Fruit fly (Drosophila melanogaster): ENCODE data around the gene D19B.

Gene D19B

dm6 chr3L:6188995-6189927, 4.5 kb upstream of the D19B start, which contains the start of the genes D19A and CG7386:
Gene D19A, minus strand, starts transcription at chr3L:6189123.
Gene CG7386, plus strand, starts transcription at chr3L:6189745.
- TF ChIP-seq pad (GFP tag; optimal IDR thresholded peaks at IDR 0.05) (no peak), ovo (GFP tag; optimal IDR thresholded peaks at IDR 0.05) (no peak), kay (GFP tag; ENCODE audit: borderline replicate concordance) (no peak), CG33017 (tag; optimal IDR thresholded peaks at IDR 0.05) (peak; percentile 70), Hr96 (GFP tag; optimal IDR thresholded peaks at IDR 0.05) (peak; percentile 31), CG1620 (GFP tag; optimal IDR thresholded peaks at IDR 0.05) (peak; percentile 60), CG7101 (tag; optimal IDR thresholded peaks at IDR 0.05) (peak; percentile 72), bab1 (GFP tag; optimal IDR thresholded peaks at IDR 0.05) (peak; percentile 79), CG14711 (tag; optimal IDR thresholded peaks at IDR 0.05) (peak; percentile 27), CG12768 (GFP tag; optimal IDR thresholded peaks at IDR 0.05) (peak; percentile 1), CG7045 (GFP tag; optimal IDR thresholded peaks at IDR 0.05) (peak; percentile 27), CG11617 (GFP tag; optimal IDR thresholded peaks at IDR 0.05) (peak; percentile 61), tj (GFP tag; optimal IDR thresholded peaks at IDR 0.05) (peak; percentile 24), toe (GFP tag; optimal IDR thresholded peaks at IDR 0.05) (peak; percentile 53), Mnt (GFP tag; optimal IDR thresholded peaks at IDR 0.05) (peak; percentile 49), CG5204 (GFP tag; optimal IDR thresholded peaks at IDR 0.05) (peak; percentile 33), Crg-1 (GFP tag; optimal IDR thresholded peaks at IDR 0.05) (no peak)

- TF ChIP-seq cic (GFP tag; optimal IDR thresholded peaks at IDR 0.05) (peak; percentile 23), ovo (GFP tag; optimal IDR thresholded peaks at IDR 0.05) (peak; percentile 52), Hr96 (GFP tag; optimal IDR thresholded peaks at IDR 0.05) (peak; percentile 68), CG1620 (GFP tag; optimal IDR thresholded peaks at IDR 0.05) (peak; percentile 82), CG5204 (GFP tag; optimal IDR thresholded peaks at IDR 0.05) (no peak), Clk (GFP tag; optimal IDR thresholded peaks at IDR 0.05) (peak; percentile 52), bab1 (GFP tag; optimal IDR thresholded peaks at IDR 0.05) (peak; percentile 61), toe (GFP tag; optimal IDR thresholded peaks at IDR 0.05) (peak; percentile 79), CG7045 (GFP tag; optimal IDR thresholded peaks at IDR 0.05) (peak; percentile 67), CG7101 (tag; optimal IDR thresholded peaks at IDR 0.05) (peak; percentile 77), Mnt (GFP tag; optimal IDR thresholded peaks at IDR 0.05) (peak; percentile 41), tj (GFP tag; optimal IDR thresholded peaks at IDR 0.05) (peak; percentile 42), CG11617 (GFP tag; optimal IDR thresholded peaks at IDR 0.05) (peak; percentile 75), pad (GFP tag; optimal IDR thresholded peaks at IDR 0.05) (peak; percentile 70), CG12768 (GFP tag; optimal IDR thresholded peaks at IDR 0.05) (peak; percentile 73), CG14711 (tag; optimal IDR thresholded peaks at IDR 0.05) (peak; percentile 76), Crg-1 (GFP tag; optimal IDR thresholded peaks at IDR 0.05) (peak; percentile 74), kay (GFP tag; ENCODE audit: borderline replicate concordance) (no peak), cnc (optimal IDR thresholded peaks at IDR 0.05) (no peak), CG33017 (tag; optimal IDR thresholded peaks at IDR 0.05) (peak; percentile 45)
These were observed 2.9 kb downstream of the D19B start, which contains the start of gene CG10274 for dm6 chr3L:6181776-6182175. Gene CG10274, minus strand, starts transcription at chr3L:6181829.

dm6 chr3L:6173826-6174255, 10.9 kb downstream of the D19B start, which contains the start of the genes fmt and CG7376:
Gene fmt, minus strand, starts transcription at chr3L:6173880.
Gene CG7376, plus strand, starts transcription at chr3L:6174248.
- TF ChIP-seq CG33017 (tag; optimal IDR thresholded peaks at IDR 0.05), result no peak
- TF ChIP-seq ovo (GFP tag; optimal IDR thresholded peaks at IDR 0.05), result no peak
- TF ChIP-seq CG14711 (tag; optimal IDR thresholded peaks at IDR 0.05), result peak; percentile 48
- no peak for TF ChIP-seq Hr96 (GFP tag; optimal IDR thresholded peaks at IDR 0.05)
- no peak for TF ChIP-seq CG5204 (GFP tag; optimal IDR thresholded peaks at IDR 0.05)
- peak; percentile 37 for TF ChIP-seq CG7045 (GFP tag; optimal IDR thresholded peaks at IDR 0.05)
- peak; percentile 24 for TF ChIP-seq toe (GFP tag; optimal IDR thresholded peaks at IDR 0.05)
- TF ChIP-seq CG11617 (GFP tag; optimal IDR thresholded peaks at IDR 0.05), result peak; percentile 27
- TF ChIP-seq cnc (optimal IDR thresholded peaks at IDR 0.05), result no peak
- TF ChIP-seq Mnt (GFP tag; optimal IDR thresholded peaks at IDR 0.05), result peak; percentile 20
- no peak for TF ChIP-seq tj (GFP tag; optimal IDR thresholded peaks at IDR 0.05)
- peak; percentile 3 for TF ChIP-seq CG1620 (GFP tag; optimal IDR thresholded peaks at IDR 0.05)
- TF ChIP-seq Crg-1 (GFP tag; optimal IDR thresholded peaks at IDR 0.05), result no peak
- no peak for TF ChIP-seq Clk (GFP tag; optimal IDR thresholded peaks at IDR 0.05)
- TF ChIP-seq pad (GFP tag; optimal IDR thresholded peaks at IDR 0.05), result no peak
- no peak for TF ChIP-seq bab1 (GFP tag; optimal IDR thresholded peaks at IDR 0.05)
- no peak for TF ChIP-seq cic (GFP tag; optimal IDR thresholded peaks at IDR 0.05)
- peak; percentile 30 for TF ChIP-seq CG7101 (tag; optimal IDR thresholded peaks at IDR 0.05)
- no peak for TF ChIP-seq kay (GFP tag; ENCODE audit: borderline replicate concordance)
- peak; percentile 32 for TF ChIP-seq CG12768 (GFP tag; optimal IDR thresholded peaks at IDR 0.05)

dm6 chr3L:6162483-6163128, 22.1 kb downstream of the D19B start, which contains the start of gene Prdm13:
Gene Prdm13, plus strand, starts transcription at chr3L:6163127.
- no peak for TF ChIP-seq toe (GFP tag; optimal IDR thresholded peaks at IDR 0.05)
- TF ChIP-seq CG14711 (tag; optimal IDR thresholded peaks at IDR 0.05), result no peak
- TF ChIP-seq CG5204 (GFP tag; optimal IDR thresholded peaks at IDR 0.05), result no peak
- TF ChIP-seq Crg-1 (GFP tag; optimal IDR thresholded peaks at IDR 0.05), result no peak
- TF ChIP-seq bab1 (GFP tag; optimal IDR thresholded peaks at IDR 0.05), result no peak
- TF ChIP-seq pad (GFP tag; optimal IDR thresholded peaks at IDR 0.05), result no peak
- no peak for TF ChIP-seq CG12768 (GFP tag; optimal IDR thresholded peaks at IDR 0.05)
- no peak for TF ChIP-seq CG7045 (GFP tag; optimal IDR thresholded peaks at IDR 0.05)
- no peak for TF ChIP-seq Clk (GFP tag; optimal IDR thresholded peaks at IDR 0.05)
- TF ChIP-seq tj (GFP tag; optimal IDR thresholded peaks at IDR 0.05), result no peak

dm6 chr3L:6161997-6162396, 22.7 kb downstream of the D19B start:
- TF ChIP-seq cic (GFP tag; optimal IDR thresholded peaks at IDR 0.05), result no peak
- TF ChIP-seq toe (GFP tag; optimal IDR thresholded peaks at IDR 0.05), result no peak
- TF ChIP-seq kay (GFP tag; ENCODE audit: borderline replicate concordance), result no peak
- TF ChIP-seq CG1620 (GFP tag; optimal IDR thresholded peaks at IDR 0.05), result no peak
- no peak for TF ChIP-seq CG5204 (GFP tag; optimal IDR thresholded peaks at IDR 0.05)
- no peak for TF ChIP-seq cnc (optimal IDR thresholded peaks at IDR 0.05)
- no peak for TF ChIP-seq Clk (GFP tag; optimal IDR thresholded peaks at IDR 0.05)
- TF ChIP-seq pad (GFP tag; optimal IDR thresholded peaks at IDR 0.05), result no peak
- TF ChIP-seq Crg-1 (GFP tag; optimal IDR thresholded peaks at IDR 0.05), result no peak
- no peak for TF ChIP-seq bab1 (GFP tag; optimal IDR thresholded peaks at IDR 0.05)
- no peak for TF ChIP-seq CG7101 (tag; optimal IDR thresholded peaks at IDR 0.05)
- no peak for TF ChIP-seq Hr96 (GFP tag; optimal IDR thresholded peaks at IDR 0.05)
- TF ChIP-seq CG12768 (GFP tag; optimal IDR thresholded peaks at IDR 0.05), result no peak
- no peak for TF ChIP-seq CG11617 (GFP tag; optimal IDR thresholded peaks at IDR 0.05)
- TF ChIP-seq CG7045 (GFP tag; optimal IDR thresholded peaks at IDR 0.05), result no peak
- TF ChIP-seq CG14711 (tag; optimal IDR thresholded peaks at IDR 0.05), result no peak
- no peak for TF ChIP-seq ovo (GFP tag; optimal IDR thresholded peaks at IDR 0.05)
- TF ChIP-seq CG33017 (tag; optimal IDR thresholded peaks at IDR 0.05), result no peak
- no peak for TF ChIP-seq tj (GFP tag; optimal IDR thresholded peaks at IDR 0.05)
- TF ChIP-seq Mnt (GFP tag; optimal IDR thresholded peaks at IDR 0.05), result no peak
